Worm (Caenorhabditis elegans) whole organism, late embryonic: Measurements from ENCODE around the gene C02B8.6.

Experiments
- ama-1 ChIP-seq: fragments of 150-350 bp; optimal IDR thresholded peaks from 2 replicates; lab custom pipeline; 2014
- ets-4 ChIP-seq: sonication (generic microtip); optimal IDR thresholded peaks from 2 replicates; lab custom pipeline; 2016; ENCODE audit warnings: missing genetic modification characterization, missing compliant biosample characterization
- fax-1 ChIP-seq: sonication (generic microtip); optimal IDR thresholded peaks from 2 replicates; lab custom pipeline; 2016; ENCODE audit warnings: missing genotype, missing genetic modification characterization, missing compliant biosample characterization
- lin-11 ChIP-seq: fragments of 200-800 bp; sonication (Bioruptor generic); optimal IDR thresholded peaks from 2 replicates; lab custom pipeline; 2018; ENCODE audit warnings: mild to moderate bottlenecking, missing genetic modification characterization, missing compliant biosample characterization
- madf-2 ChIP-seq: sonication (generic microtip); optimal IDR thresholded peaks from 2 replicates; lab custom pipeline; 2017; ENCODE audit warnings: missing genetic modification characterization, missing compliant biosample characterization
- nhr-11 ChIP-seq: fragments of 150-350 bp; optimal IDR thresholded peaks from 2 replicates; lab custom pipeline; 2014; ENCODE audit warnings: missing biosample characterization, missing genetic modification characterization
- pax-1 ChIP-seq: fragments of 150-350 bp; optimal IDR thresholded peaks from 2 replicates; lab custom pipeline; 2014; ENCODE audit warnings: missing biosample characterization, missing genetic modification characterization
- pha-4 ChIP-seq: fragments of 150-350 bp; optimal IDR thresholded peaks from 2 replicates; lab custom pipeline; 2018; ENCODE audit warnings: missing biosample characterization, missing genetic modification reagents, missing genetic modification characterization
- sox-4 ChIP-seq: sonication (generic microtip); optimal IDR thresholded peaks from 2 replicates; lab custom pipeline; 2017; ENCODE audit warnings: mild to moderate bottlenecking, missing genetic modification characterization, inconsistent platforms, missing compliant biosample characterization
- tbx-2 ChIP-seq: sonication (generic microtip); optimal IDR thresholded peaks from 2 replicates; lab custom pipeline; 2016; ENCODE audit warnings: missing genetic modification characterization, missing compliant biosample characterization
- unc-3 ChIP-seq, 2 experiments: fragments of 200-800 bp in 1 of 2; sonication (Bioruptor generic) in 1 of 2; sonication (generic microtip) in 1 of 2; conservative IDR thresholded peaks in 1 of 2; optimal IDR thresholded peaks in 1 of 2; 2 replicates each; pipeline versions ENCODE4 v1.3.6 to Lab custom; 2016 to 2022; ENCODE audit warnings: missing compliant biosample characterization in 2 of 2, missing genetic modification characterization in 2 of 2, missing genetic modification reagents in 1 of 2

- no peak for TF ChIP-seq pha-4 (tag; lab: Kevin White, UChicago)
- TF ChIP-seq ama-1 (lab: Kevin White, UChicago), result no peak
- TF ChIP-seq sox-4 (tag; lab: Kevin White, UChicago), result no peak
- no peak for TF ChIP-seq unc-3 (GFP tag; conservative IDR thresholded peaks at IDR 0.05; lab: Robert Waterston, UW)
- TF ChIP-seq unc-3 (tag; optimal IDR thresholded peaks at IDR 0.05; lab: Kevin White, UChicago), result no peak
- no peak for TF ChIP-seq lin-11 (tag; lab: Kevin White, UChicago)
- TF ChIP-seq nhr-11, result no peak
- no peak for TF ChIP-seq ets-4
- TF ChIP-seq pax-1 (tag; lab: Kevin White, UChicago), result no peak
- no peak for TF ChIP-seq tbx-2
- TF ChIP-seq madf-2, result no peak
- TF ChIP-seq fax-1, result no peak
Measured at ce11 chrX:8185037-8185436, 48.9 kb upstream of the C02B8.6 start, which contains the start of gene C17H11.5.
